Worm (Caenorhabditis elegans): ENCODE data around the gene str-101.
"Not testable (repeated sequence)": the region's sequence is repeated elsewhere in the genome, so short reads cannot be mapped to it uniquely, and the experiment has no call there.

str-101 gene

DNA sequence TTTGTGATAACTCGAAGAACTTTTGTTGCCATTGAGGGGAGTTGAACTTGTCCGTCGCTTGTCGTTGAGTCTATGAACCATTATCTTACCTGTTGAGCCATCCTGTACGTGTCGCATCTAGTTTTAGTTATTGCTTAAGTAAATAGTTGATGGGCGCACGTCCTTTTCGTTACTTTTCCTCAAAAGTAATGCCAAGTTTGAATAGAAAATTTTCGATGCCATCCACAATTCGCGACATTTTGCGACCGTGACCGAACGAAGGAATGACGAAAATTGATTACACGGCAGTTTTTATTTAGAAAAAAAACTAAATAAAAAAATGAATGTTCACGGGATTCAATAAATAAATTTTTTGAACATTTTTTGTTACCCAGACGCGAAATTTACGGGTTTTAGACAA, 43.6 kb downstream of the str-101 start, which contains the start of gene F53E4.1:
F53E4.1 (minus strand) TSS at position 101 of the 400 bp plus-strand sequence.
- TF ChIP-seq xbp-1 (tag; optimal IDR thresholded peaks at IDR 0.05); blmp-1 (tag; optimal IDR thresholded peaks at IDR 0.05); alr-1 (tag; optimal IDR thresholded peaks at IDR 0.05; ENCODE audit: borderline replicate concordance): not testable (repeated sequence)

DNA sequence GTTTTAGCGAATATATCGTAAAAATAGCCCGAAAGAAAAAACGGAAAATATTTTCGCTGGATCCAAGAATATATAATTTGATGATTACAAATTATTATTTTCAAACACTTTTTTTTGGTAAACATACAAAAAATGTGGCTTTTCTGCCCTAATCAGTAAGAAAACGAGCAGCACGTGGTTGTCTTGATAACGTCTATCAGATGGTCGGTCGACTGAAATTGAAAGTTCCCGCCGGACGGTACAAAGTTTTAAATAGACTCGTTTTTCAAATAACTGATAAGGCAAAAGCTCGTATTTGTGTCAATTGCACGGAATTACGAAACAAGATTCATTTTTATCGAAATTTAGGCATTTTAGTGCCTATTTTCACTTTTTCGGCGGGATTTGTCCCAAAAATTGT, 45.1 kb downstream of the str-101 start:
- TF ChIP-seq unc-62 (GFP tag; optimal IDR thresholded peaks at IDR 0.05) (no peak), mdl-1 (tag; optimal IDR thresholded peaks at IDR 0.05) (peak in 1 of 2 experiments; percentile 61), nhr-90 (tag; optimal IDR thresholded peaks at IDR 0.05; ENCODE audit: poor library complexity) (peak; percentile 63), pqm-1 (tag; optimal IDR thresholded peaks at IDR 0.05) (peak; percentile 13), lin-14 (GFP tag; optimal IDR thresholded peaks at IDR 0.05) (no peak), lsy-2 (tag; optimal IDR thresholded peaks at IDR 0.05) (no peak), grh-1 (GFP tag; IDR thresholded peaks at IDR 0.05) (no peak), lin-35 (GFP tag; optimal IDR thresholded peaks at IDR 0.05) (peak in 1 of 2 experiments; percentile 58), elt-2 (tag; optimal IDR thresholded peaks at IDR 0.05) (peak; percentile 98), nhr-85 (tag) (no peak), mep-1 (tag; optimal IDR thresholded peaks at IDR 0.05) (no peak), nhr-20 (tag; optimal IDR thresholded peaks at IDR 0.05) (peak; percentile 62), ceh-8 (GFP tag; optimal IDR thresholded peaks at IDR 0.05) (no peak), dsc-1 (tag; optimal IDR thresholded peaks at IDR 0.05) (no peak), ztf-11 (tag; optimal IDR thresholded peaks at IDR 0.05) (no peak), blmp-1 (tag; optimal IDR thresholded peaks at IDR 0.05) (peak; percentile 46)

ce11 chrV:15664053-15664661, 47.6 kb downstream of the str-101 start:
- TF ChIP-seq blmp-1 (tag; optimal IDR thresholded peaks at IDR 0.05): peak; percentile 95
- peak; percentile 83 for TF ChIP-seq lin-14 (GFP tag; optimal IDR thresholded peaks at IDR 0.05)
- no peak for TF ChIP-seq aly-2 (tag; optimal IDR thresholded peaks at IDR 0.05)
- peak; percentile 58 for TF ChIP-seq rnt-1 (tag; optimal IDR thresholded peaks at IDR 0.05)
- TF ChIP-seq pag-3 (tag; optimal IDR thresholded peaks at IDR 0.05; ENCODE audit: borderline replicate concordance, insufficient read depth): peak; percentile 76
- TF ChIP-seq mep-1 (tag; optimal IDR thresholded peaks at IDR 0.05): peak; percentile 59
- peak; percentile 50 for TF ChIP-seq nhr-77 (tag; optimal IDR thresholded peaks at IDR 0.05)
- peak; percentile 20 for TF ChIP-seq tbx-2 (tag; optimal IDR thresholded peaks at IDR 0.05)
- no peak for TF ChIP-seq vab-15 (tag; optimal IDR thresholded peaks at IDR 0.05)
- TF ChIP-seq nhr-85 (tag): peak; percentile 89
- TF ChIP-seq mdl-1 (tag; optimal IDR thresholded peaks at IDR 0.05): peak in 1 of 2 experiments; percentile 62
- peak; percentile 16 for TF ChIP-seq swsn-7 (tag; optimal IDR thresholded peaks at IDR 0.05)
- peak; percentile 55 to 71 for TF ChIP-seq lsy-2 (tag; optimal IDR thresholded peaks at IDR 0.05)
- no peak for TF ChIP-seq jun-1 (tag; optimal IDR thresholded peaks at IDR 0.05)
- TF ChIP-seq ceh-82 (tag; optimal IDR thresholded peaks at IDR 0.05): peak in 1 of 3 experiments; percentile 24
- TF ChIP-seq egl-27 (tag; optimal IDR thresholded peaks at IDR 0.05): peak in 1 of 2 experiments; percentile 11
- no peak for TF ChIP-seq pax-3 (tag; optimal IDR thresholded peaks at IDR 0.05)
- TF ChIP-seq ceh-88 (GFP tag; IDR thresholded peaks at IDR 0.05): no peak
- no peak for TF ChIP-seq fkh-4 (tag; optimal IDR thresholded peaks at IDR 0.05; ENCODE audit: borderline replicate concordance)
- TF ChIP-seq snu-23 (GFP tag; optimal IDR thresholded peaks at IDR 0.05): peak; percentile 62
- TF ChIP-seq nhr-71 (tag; optimal IDR thresholded peaks at IDR 0.05): peak; percentile 67
- TF ChIP-seq nhr-20 (tag; optimal IDR thresholded peaks at IDR 0.05): peak; percentile 81
- TF ChIP-seq elt-3 (tag; optimal IDR thresholded peaks at IDR 0.05): peak in 3 of 6 experiments; percentile 41 to 63 (median 59)
- TF ChIP-seq aha-1 (tag; optimal IDR thresholded peaks at IDR 0.05): no peak
- TF ChIP-seq grh-1 (GFP tag; IDR thresholded peaks at IDR 0.05): peak; percentile 72
- peak; percentile 29 to 37 for TF ChIP-seq efl-1 (optimal IDR thresholded peaks at IDR 0.05)
- TF ChIP-seq efl-1 (GFP tag; optimal IDR thresholded peaks at IDR 0.05 in 1 of 2): peak; percentile 11 to 84
- peak; percentile 2 to 23 (median 5) for TF ChIP-seq dpl-1 (GFP tag; optimal IDR thresholded peaks at IDR 0.05)
- peak; percentile 15 for TF ChIP-seq elt-2 (tag; optimal IDR thresholded peaks at IDR 0.05)
- peak; percentile 12 for TF ChIP-seq skn-1 (tag; optimal IDR thresholded peaks at IDR 0.05)
- TF ChIP-seq lin-35 (GFP tag; optimal IDR thresholded peaks at IDR 0.05): peak; percentile 7 to 58
- TF ChIP-seq C16A3.4 (tag; optimal IDR thresholded peaks at IDR 0.05): peak; percentile 47
